Worm (Caenorhabditis elegans): ENCODE data around the gene ZC196.3.
"Not testable (repeated sequence)": the region's sequence is repeated elsewhere in the genome, so short reads cannot be mapped to it uniquely, and the experiment has no call there.

The ZC196.3 gene

ce11 chrV:8736369-8736768, at the start of gene ZC196.3:
ZC196.3 (plus strand) TSS chrV:8736669.
- TF ChIP-seq lin-14 (GFP tag; optimal IDR thresholded peaks at IDR 0.05) (no peak), mab-9 (GFP tag; IDR thresholded peaks at IDR 0.05) (no peak), alr-1 (tag; optimal IDR thresholded peaks at IDR 0.05; ENCODE audit: borderline replicate concordance) (no peak), ceh-90 (tag; optimal IDR thresholded peaks at IDR 0.05) (no peak), fos-1 (tag; optimal IDR thresholded peaks at IDR 0.05) (no peak), nhr-84 (tag; optimal IDR thresholded peaks at IDR 0.05) (no peak), lin-39 (tag; optimal IDR thresholded peaks at IDR 0.05) (no peak), Y116A8C.19 (tag; optimal IDR thresholded peaks at IDR 0.05; ENCODE audit: borderline replicate concordance) (no peak), nhr-71 (tag; optimal IDR thresholded peaks at IDR 0.05) (no peak), aly-2 (tag; optimal IDR thresholded peaks at IDR 0.05) (no peak), lin-13 (GFP tag; optimal IDR thresholded peaks at IDR 0.05) (no peak), egl-13 (tag; optimal IDR thresholded peaks at IDR 0.05) (no peak), ets-5 (GFP tag; IDR thresholded peaks at IDR 0.05) (no peak), lin-35 (GFP tag; optimal IDR thresholded peaks at IDR 0.05) (no peak), grh-1 (GFP tag; IDR thresholded peaks at IDR 0.05) (no peak), sptf-1 (tag; optimal IDR thresholded peaks at IDR 0.05) (no peak)

- TF ChIP-seq vab-15 (tag; optimal IDR thresholded peaks at IDR 0.05) (no peak), mef-2 (tag; optimal IDR thresholded peaks at IDR 0.05) (no peak), ets-5 (GFP tag; IDR thresholded peaks at IDR 0.05) (no peak), hlh-4 (tag; optimal IDR thresholded peaks at IDR 0.05) (no peak), nhr-76 (tag; optimal IDR thresholded peaks at IDR 0.05) (no peak), C34B4.2 (tag; optimal IDR thresholded peaks at IDR 0.05) (no peak), sox-4 (tag; optimal IDR thresholded peaks at IDR 0.05) (no peak), ceh-88 (GFP tag; IDR thresholded peaks at IDR 0.05) (no peak), nhr-11 (tag; optimal IDR thresholded peaks at IDR 0.05) (no peak)
These were observed 49.7 kb upstream of the ZC196.3 start, which contains the start of gene ZC190.7 for ce11 chrV:8686764-8687163. ZC190.7 (minus strand) TSS chrV:8686864.

- TF ChIP-seq nhr-77 (tag; optimal IDR thresholded peaks at IDR 0.05) (no peak), fkh-10 (GFP tag; optimal IDR thresholded peaks at IDR 0.05) (no peak), lin-35 (GFP tag; optimal IDR thresholded peaks at IDR 0.05) (no peak), elt-3 (tag; optimal IDR thresholded peaks at IDR 0.05) (no peak), mef-2 (tag; optimal IDR thresholded peaks at IDR 0.05) (no peak), efl-3 (GFP tag; optimal IDR thresholded peaks at IDR 0.05) (no peak), unc-130 (tag; optimal IDR thresholded peaks at IDR 0.05) (no peak), sox-4 (tag; optimal IDR thresholded peaks at IDR 0.05) (no peak), pqm-1 (tag; optimal IDR thresholded peaks at IDR 0.05) (no peak), unc-30 (tag; optimal IDR thresholded peaks at IDR 0.05) (no peak), lir-3 (tag; optimal IDR thresholded peaks at IDR 0.05; ENCODE audit: poor library complexity) (no peak), nhr-12 (tag; optimal IDR thresholded peaks at IDR 0.05) (no peak), efl-1 (optimal IDR thresholded peaks at IDR 0.05) (no peak), efl-1 (GFP tag; optimal IDR thresholded peaks at IDR 0.05 in 1 of 2) (no peak)
These were observed 48.8 kb upstream of the ZC196.3 start, which contains the start of gene ZC190.8 for ce11 chrV:8687707-8688106. ZC190.8 (minus strand) TSS chrV:8687807.

- not testable (repeated sequence) for TF ChIP-seq unc-62 (GFP tag; optimal IDR thresholded peaks at IDR 0.05); mep-1 (tag; optimal IDR thresholded peaks at IDR 0.05); F16B12.6 (tag; optimal IDR thresholded peaks at IDR 0.05)
These were observed 40.3 kb upstream of the ZC196.3 start, which contains the start of gene ZC190.10 for ce11 chrV:8696218-8696617. ZC190.10 (minus strand) TSS chrV:8696318.

Data from whole organism, L1 larva.